Fruit fly (Drosophila melanogaster): ENCODE results near the gene CG42809.

CG42809 gene

DNA sequence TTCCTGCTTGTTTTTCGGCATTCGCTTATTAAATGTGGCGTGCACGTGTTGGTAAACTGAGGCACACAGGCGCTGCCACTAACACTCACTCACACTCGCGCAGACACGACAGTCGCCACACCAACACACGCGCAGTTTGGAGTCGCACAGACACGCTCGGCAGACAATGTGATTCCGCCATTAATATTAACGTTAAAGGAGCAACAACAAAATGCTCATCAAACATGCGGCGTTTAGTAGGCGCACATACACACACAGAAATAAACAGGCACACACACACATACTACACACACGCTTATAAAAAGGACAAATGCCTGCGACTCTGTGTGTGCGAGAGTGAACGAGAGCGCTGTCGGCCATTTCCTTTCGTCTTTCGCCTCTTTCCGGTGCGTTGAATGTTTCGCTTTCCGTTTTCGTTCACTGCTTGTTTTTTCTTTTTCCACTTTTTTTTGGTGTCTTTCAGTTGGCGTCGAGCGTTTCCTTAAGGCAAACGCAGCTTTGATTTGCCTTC, at the start of gene CG42809:
Gene CG42809, plus strand, starts transcription at position 461 of the 511 bp plus-strand sequence.
- TF ChIP-seq sv (GFP tag; optimal IDR thresholded peaks at IDR 0.05): no peak
- peak; percentile 12 for TF ChIP-seq Dfd (GFP tag; optimal IDR thresholded peaks at IDR 0.05)
- TF ChIP-seq Hnf4 (GFP tag; optimal IDR thresholded peaks at IDR 0.05): no peak
- no peak for TF ChIP-seq usp (GFP tag; optimal IDR thresholded peaks at IDR 0.05)

DNA sequence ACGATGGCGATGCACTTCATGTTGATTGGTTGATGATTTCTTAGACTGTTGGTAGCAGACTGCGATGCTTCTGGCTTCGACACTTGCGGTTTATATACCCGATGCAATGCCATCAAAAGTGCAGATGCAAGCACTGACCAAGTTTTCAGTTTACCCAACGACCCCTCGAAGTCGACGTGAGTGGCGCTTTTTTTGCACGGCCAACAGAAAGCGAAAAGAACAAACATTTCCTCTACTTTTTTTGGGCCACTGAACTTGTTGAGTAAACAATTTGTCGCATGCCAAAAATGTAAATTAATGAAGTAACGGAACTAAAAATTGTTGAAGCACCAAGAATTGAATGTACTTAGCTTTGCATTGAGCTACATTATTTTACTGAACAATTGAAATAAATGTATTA, 45.7 kb upstream of the CG42809 start, which contains the start of gene Vm34Ca:
Gene Vm34Ca, minus strand, starts transcription at position 66 of the 400 bp plus-strand sequence.
- TF ChIP-seq sage (GFP tag; optimal IDR thresholded peaks at IDR 0.05) (no peak), Dif (GFP tag; optimal IDR thresholded peaks at IDR 0.05; ENCODE audit: partially characterized antibody) (no peak), lola (GFP tag; optimal IDR thresholded peaks at IDR 0.05) (no peak), HLH106 (tag; optimal IDR thresholded peaks at IDR 0.05) (no peak), woc (GFP tag; optimal IDR thresholded peaks at IDR 0.05) (no peak), brk (GFP tag; optimal IDR thresholded peaks at IDR 0.05) (no peak), pan (optimal IDR thresholded peaks at IDR 0.05) (no peak), usp (GFP tag; optimal IDR thresholded peaks at IDR 0.05) (no peak), Hr83 (GFP tag; optimal IDR thresholded peaks at IDR 0.05; ENCODE audit: poor library complexity, severe bottlenecking) (no peak), GATAd (GFP tag; optimal IDR thresholded peaks at IDR 0.05) (no peak), jim (GFP tag; optimal IDR thresholded peaks at IDR 0.05) (no peak), Jra (GFP tag; optimal IDR thresholded peaks at IDR 0.05) (no peak), tai (GFP tag; optimal IDR thresholded peaks at IDR 0.05) (no peak), dsf (GFP tag; optimal IDR thresholded peaks at IDR 0.05; ENCODE audit: borderline replicate concordance) (no peak), Myc (optimal IDR thresholded peaks at IDR 0.05) (no peak), ey (GFP tag; optimal IDR thresholded peaks at IDR 0.05) (no peak)

DNA sequence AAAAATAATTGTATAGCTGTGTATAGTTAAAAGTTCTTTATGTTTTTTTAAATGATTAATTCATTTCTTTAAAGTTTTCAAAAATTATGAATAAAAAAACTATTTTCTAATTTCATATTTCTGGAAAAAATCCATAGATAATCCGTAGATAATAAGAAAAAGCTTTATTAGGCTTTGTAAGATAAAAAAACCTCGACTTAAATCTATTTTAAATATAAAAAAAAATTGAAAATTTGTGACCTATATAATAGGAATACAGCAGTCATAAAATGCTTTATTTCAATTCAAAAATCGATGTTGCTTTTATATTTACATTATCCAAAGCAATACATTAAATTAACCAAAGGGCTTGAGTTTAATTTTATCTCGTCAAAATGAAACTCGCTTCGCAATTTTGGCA, 45.1 kb upstream of the CG42809 start, which contains the start of gene Flad2:
Gene Flad2, plus strand, starts transcription at position 301 of the 400 bp plus-strand sequence.
- TF ChIP-seq N (GFP tag; optimal IDR thresholded peaks at IDR 0.05): no peak
- TF ChIP-seq GATAd (GFP tag; optimal IDR thresholded peaks at IDR 0.05): no peak
- no peak for TF ChIP-seq Hnf4 (GFP tag; optimal IDR thresholded peaks at IDR 0.05)
- TF ChIP-seq Mio (GFP tag; optimal IDR thresholded peaks at IDR 0.05): no peak
- TF ChIP-seq Jra (GFP tag; optimal IDR thresholded peaks at IDR 0.05): no peak
- TF ChIP-seq Sp1 (GFP tag; optimal IDR thresholded peaks at IDR 0.05): no peak

DNA sequence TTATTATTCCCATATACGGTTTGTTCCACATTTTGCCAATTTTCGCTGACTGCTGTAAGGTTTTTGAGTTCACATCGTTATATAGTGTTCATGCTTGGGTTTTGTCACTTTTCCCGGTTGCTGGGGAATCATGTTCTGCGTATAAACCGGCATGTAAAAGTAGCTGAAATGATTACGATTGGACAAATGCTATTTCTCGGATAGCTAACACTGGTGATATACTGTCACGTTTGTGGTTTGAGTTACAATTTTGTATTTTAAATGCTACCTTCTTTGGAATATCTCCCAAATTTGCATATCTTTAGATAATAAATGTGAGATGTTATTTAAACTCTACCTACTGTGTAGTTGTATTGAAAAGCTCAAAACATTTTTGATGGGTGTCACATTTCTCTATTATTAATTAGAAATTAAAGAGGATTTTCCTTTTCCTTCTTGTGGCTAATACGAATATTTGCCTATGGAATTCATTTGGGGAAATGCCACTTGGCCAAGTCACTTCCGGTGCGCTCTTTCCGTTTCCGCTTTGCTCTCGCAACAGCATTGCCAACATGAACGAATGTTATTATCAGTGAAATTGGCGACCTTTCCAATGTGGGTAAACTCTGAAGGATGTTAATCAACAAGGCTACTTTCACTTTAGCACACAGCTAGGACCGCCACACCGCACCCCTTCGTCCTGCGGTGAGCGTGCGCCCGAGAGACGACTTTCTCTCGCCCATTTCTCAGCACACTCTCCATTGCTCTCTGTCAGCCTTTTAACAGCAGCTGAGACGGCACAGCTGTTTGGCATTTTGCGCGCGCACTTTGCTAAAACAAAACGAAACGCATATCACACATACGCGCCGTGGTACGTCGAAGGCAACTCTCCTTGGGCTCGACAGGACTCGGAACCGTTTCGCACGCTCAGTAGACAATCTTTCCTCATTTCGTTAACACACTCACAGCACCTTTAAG, 42.5 kb upstream of the CG42809 start, which contains the start of the genes CG16956, CG42784 and CG43850:
Gene CG16956, minus strand, starts transcription at position 51 of the 957 bp plus-strand sequence.
Gene CG42784, plus strand, starts transcription at position 907 of the 957 bp plus-strand sequence.
Gene CG43850, plus strand, starts transcription at position 907 of the 957 bp plus-strand sequence.
- TF ChIP-seq Vsx2 (GFP tag; optimal IDR thresholded peaks at IDR 0.05; ENCODE audit: partially characterized antibody) (peak; percentile 7), Dif (GFP tag; optimal IDR thresholded peaks at IDR 0.05; ENCODE audit: partially characterized antibody) (no peak), pan (optimal IDR thresholded peaks at IDR 0.05) (no peak)

DNA sequence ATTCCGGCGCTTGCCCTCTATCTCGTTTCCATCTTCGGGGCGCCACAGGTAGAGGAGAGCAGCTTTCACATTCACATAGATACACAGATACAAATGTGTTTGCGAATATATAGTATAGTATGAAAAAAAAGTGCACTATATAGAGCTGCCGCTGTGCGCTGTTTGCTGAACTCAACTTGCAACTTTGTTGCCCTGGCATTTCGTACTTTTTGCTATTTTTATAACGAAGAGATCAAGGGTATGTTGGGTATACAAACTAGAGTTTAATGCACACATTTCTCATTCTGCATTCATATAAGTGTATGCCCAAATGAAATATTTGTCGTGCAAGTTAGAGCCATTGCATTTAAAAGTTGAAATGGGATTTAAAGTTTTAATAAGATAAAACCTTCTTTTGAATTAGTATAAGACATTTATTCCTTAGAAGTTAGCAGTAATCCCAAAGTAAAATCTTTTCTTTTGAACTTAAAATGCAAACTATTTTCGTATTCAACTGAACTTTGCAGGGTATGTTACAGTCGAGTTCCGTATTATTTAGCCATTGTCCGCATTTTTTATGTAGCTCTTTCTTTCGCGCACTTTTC, 26.3 kb upstream of the CG42809 start:
- TF ChIP-seq sv (GFP tag; optimal IDR thresholded peaks at IDR 0.05) (no peak), jim (GFP tag; optimal IDR thresholded peaks at IDR 0.05) (no peak), Jra (GFP tag; optimal IDR thresholded peaks at IDR 0.05) (no peak), psq (GFP tag; optimal IDR thresholded peaks at IDR 0.05) (no peak), N (GFP tag; optimal IDR thresholded peaks at IDR 0.05) (no peak), rgr (GFP tag; optimal IDR thresholded peaks at IDR 0.05) (no peak)

DNA sequence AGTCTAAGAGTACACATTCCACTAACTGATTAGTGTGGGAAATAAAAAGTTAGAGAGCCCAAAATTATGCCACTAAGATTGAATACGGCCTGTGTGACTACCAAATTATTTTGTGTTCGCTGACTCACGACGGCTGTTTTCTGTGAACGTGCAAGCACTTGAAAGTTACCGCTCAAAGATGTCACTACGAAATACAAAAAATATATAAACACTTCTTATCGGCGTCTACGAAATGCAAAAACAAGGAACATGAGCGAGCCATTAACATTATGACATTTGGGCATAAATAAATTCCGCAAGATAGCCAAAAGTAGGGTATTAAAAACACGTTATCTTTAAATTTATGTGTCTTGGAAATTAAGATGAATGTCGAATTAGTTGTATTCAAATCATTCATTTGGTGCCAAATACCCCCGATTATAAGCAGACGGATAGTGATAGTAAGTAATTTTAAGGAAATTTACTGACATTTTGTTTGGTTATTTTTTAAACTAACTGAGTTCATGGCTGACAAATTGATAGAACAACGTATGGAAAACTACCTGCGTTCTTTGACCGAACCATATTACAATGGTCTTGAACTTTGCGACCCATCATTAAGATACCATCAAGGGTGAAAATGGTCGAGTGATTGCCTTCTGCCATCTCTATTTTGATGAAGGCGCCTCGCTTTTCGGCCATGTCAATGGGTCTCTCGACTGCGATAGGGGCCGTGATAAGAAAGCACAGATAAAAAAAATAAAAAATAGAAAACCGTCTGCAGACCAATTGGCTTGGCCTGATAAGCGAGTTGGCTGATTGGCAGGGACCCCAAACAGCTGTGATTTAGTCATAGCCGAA, 22.3 kb upstream of the CG42809 start, which contains the start of gene Tehao:
Gene Tehao, plus strand, starts transcription at position 828 of the 840 bp plus-strand sequence.
- TF ChIP-seq HLH106 (tag; optimal IDR thresholded peaks at IDR 0.05) (no peak), GATAd (GFP tag; optimal IDR thresholded peaks at IDR 0.05) (no peak), Hr78 (GFP tag; optimal IDR thresholded peaks at IDR 0.05) (no peak), Hr83 (GFP tag; optimal IDR thresholded peaks at IDR 0.05; ENCODE audit: poor library complexity, severe bottlenecking) (no peak), dl (GFP tag; optimal IDR thresholded peaks at IDR 0.05; ENCODE audit: insufficient read depth in 1 of 2, partially characterized antibody in 2 of 2) (no peak), foxo (GFP tag; optimal IDR thresholded peaks at IDR 0.05) (peak in 1 of 2 experiments; percentile 13), Dif (GFP tag; optimal IDR thresholded peaks at IDR 0.05; ENCODE audit: partially characterized antibody) (no peak), fru (GFP tag; optimal IDR thresholded peaks at IDR 0.05) (peak; percentile 28), rgr (GFP tag; optimal IDR thresholded peaks at IDR 0.05) (no peak), OdsH (GFP tag; optimal IDR thresholded peaks at IDR 0.05) (peak; percentile 7), tai (GFP tag; optimal IDR thresholded peaks at IDR 0.05) (no peak), h (GFP tag; optimal IDR thresholded peaks at IDR 0.05) (peak; percentile 21), sv (GFP tag; optimal IDR thresholded peaks at IDR 0.05) (no peak), Mio (GFP tag; optimal IDR thresholded peaks at IDR 0.05) (no peak), CG32264 (GFP tag; optimal IDR thresholded peaks at IDR 0.05) (no peak), Sp1 (GFP tag; optimal IDR thresholded peaks at IDR 0.05) (no peak), N (GFP tag; optimal IDR thresholded peaks at IDR 0.05) (no peak), dmrt93B (GFP tag; optimal IDR thresholded peaks at IDR 0.05) (no peak)
